Worm (Caenorhabditis elegans): Measurements from ENCODE around the gene C04B4.5.

DNA sequence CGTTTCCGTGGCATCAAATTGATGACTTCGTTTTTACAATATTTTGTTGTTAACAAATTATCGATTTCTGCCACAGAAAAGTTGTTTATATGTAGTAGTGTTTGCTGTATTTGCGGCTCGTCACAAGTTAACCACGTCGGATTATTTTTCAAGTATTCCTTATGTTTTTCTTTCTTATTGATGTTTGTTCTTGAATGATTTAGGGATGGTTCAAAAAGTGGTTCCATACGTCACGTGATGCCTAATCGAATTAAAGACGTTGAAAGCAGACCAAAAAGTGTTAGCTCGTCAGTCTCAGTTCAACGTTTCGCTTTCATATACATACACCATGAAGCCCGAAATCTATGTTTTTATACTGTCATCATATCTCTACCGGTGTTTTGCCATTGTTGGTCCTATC lies 2.7 kb downstream of the C04B4.5 start, which contains the start of gene lips-2:
- no peak for TF ChIP-seq him-1 (tag; optimal IDR thresholded peaks at IDR 0.05)
- no peak for TF ChIP-seq W03F9.2 (tag; optimal IDR thresholded peaks at IDR 0.05)
